Fruit fly (Drosophila melanogaster): ENCODE measurements around the gene Ir94c.

The Ir94c gene

DNA sequence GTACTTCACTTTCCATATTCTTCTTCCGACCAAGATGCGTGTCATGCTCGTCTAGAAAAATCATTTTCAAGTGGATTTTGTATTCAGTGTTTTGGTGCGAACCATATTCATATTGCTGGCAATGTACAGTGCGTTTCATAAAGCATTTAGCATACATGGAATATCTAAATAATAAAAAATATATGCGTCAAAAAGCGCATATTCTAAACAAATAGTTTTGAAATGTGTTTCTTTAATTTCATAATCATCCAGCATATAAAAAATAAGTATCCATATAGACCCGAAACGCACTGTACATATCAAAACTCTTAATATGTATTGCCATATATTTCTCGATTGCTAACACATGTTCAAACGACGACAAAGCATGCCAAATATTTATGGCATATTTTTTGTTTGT, 2.0 kb upstream of the Ir94c start (continued):
- TF ChIP-seq Sry-δ (GFP tag; optimal IDR thresholded peaks at IDR 0.05) (no peak), usp (GFP tag; optimal IDR thresholded peaks at IDR 0.05) (no peak), Mrtf (GFP tag; IDR thresholded peaks at IDR 0.05) (peak; percentile 60; the same call in 1 of the 3 replicates), sug (tag; optimal IDR thresholded peaks at IDR 0.05) (no peak), CG10462 (GFP tag; optimal IDR thresholded peaks at IDR 0.05) (no peak), sr (GFP tag; IDR thresholded peaks at IDR 0.05) (no peak), CG3281 (GFP tag; optimal IDR thresholded peaks at IDR 0.05) (peak; percentile 86), CG15073 (GFP tag; optimal IDR thresholded peaks at IDR 0.05) (no peak), CG11504 (tag; optimal IDR thresholded peaks at IDR 0.05) (peak; percentile 72), CG33557 (GFP tag; optimal IDR thresholded peaks at IDR 0.05) (no peak), CG17912 (GFP tag; optimal IDR thresholded peaks at IDR 0.05) (no peak), Dad (GFP tag; optimal IDR thresholded peaks at IDR 0.05) (no peak), Nf-YA (GFP tag; IDR thresholded peaks at IDR 0.05) (peak; percentile 26; the same call in 1 of the 2 replicates), Doc3 (GFP tag; IDR thresholded peaks at IDR 0.05; ENCODE audit: partially characterized antibody) (no peak), Xrp1 (GFP tag; IDR thresholded peaks at IDR 0.05) (peak; percentile 54), B-H1 (GFP tag; IDR thresholded peaks at IDR 0.05) (no peak; the same call in 2 of the 3 replicates), fd102C (GFP tag; optimal IDR thresholded peaks at IDR 0.05) (no peak), dmrt11E (tag; optimal IDR thresholded peaks at IDR 0.05) (no peak), CG12104 (GFP tag; optimal IDR thresholded peaks at IDR 0.05) (peak; percentile 25), slou (GFP tag; optimal IDR thresholded peaks at IDR 0.05) (no peak), CG10543 (GFP tag; optimal IDR thresholded peaks at IDR 0.05) (peak; percentile 24), YL-1 (GFP tag; optimal IDR thresholded peaks at IDR 0.05) (no peak), zfh2 (GFP tag; optimal IDR thresholded peaks at IDR 0.05) (peak; percentile 26), ewg (GFP tag; optimal IDR thresholded peaks at IDR 0.05) (no peak), CG6813 (GFP tag; optimal IDR thresholded peaks at IDR 0.05) (peak; percentile 46), salm (tag; optimal IDR thresholded peaks at IDR 0.05) (no peak), CG11695 (GFP tag; IDR thresholded peaks at IDR 0.05) (peak; percentile 88), CG4854 (GFP tag; optimal IDR thresholded peaks at IDR 0.05) (peak; percentile 15), MTF-1 (GFP tag; optimal IDR thresholded peaks at IDR 0.05; ENCODE audit: borderline replicate concordance) (no peak), Sin3A (optimal IDR thresholded peaks at IDR 0.05) (no peak), CG2120 (GFP tag; optimal IDR thresholded peaks at IDR 0.05) (peak; percentile 71), run (tag; optimal IDR thresholded peaks at IDR 0.05) (no peak), NfI (GFP tag; optimal IDR thresholded peaks at IDR 0.05) (peak; percentile 44), CG1233 (GFP tag; optimal IDR thresholded peaks at IDR 0.05) (no peak), CG1647 (GFP tag; optimal IDR thresholded peaks at IDR 0.05) (no peak), tap (tag; optimal IDR thresholded peaks at IDR 0.05) (peak; percentile 54), CG10274 (GFP tag; optimal IDR thresholded peaks at IDR 0.05) (peak; percentile 37), CG8089 (GFP tag; optimal IDR thresholded peaks at IDR 0.05) (no peak), CoRest (tag; optimal IDR thresholded peaks at IDR 0.05) (peak; percentile 65), tio (GFP tag; optimal IDR thresholded peaks at IDR 0.05) (no peak), Hr39 (optimal IDR thresholded peaks at IDR 0.05) (no peak), Hr3 (GFP tag; optimal IDR thresholded peaks at IDR 0.05) (peak; percentile 19), CG12236 (GFP tag; optimal IDR thresholded peaks at IDR 0.05) (no peak), Taf1 (GFP tag; IDR thresholded peaks at IDR 0.05) (peak; percentile 62), chm (GFP tag; IDR thresholded peaks at IDR 0.05) (peak; percentile 81), hbn (GFP tag; IDR thresholded peaks at IDR 0.05; ENCODE audit: partially characterized antibody) (no peak), CG4404 (GFP tag; IDR thresholded peaks at IDR 0.05) (peak; percentile 52), wdn (GFP tag; IDR thresholded peaks at IDR 0.05) (no peak; the same call in 1 of the 2 replicates), seq (GFP tag; IDR thresholded peaks at IDR 0.05) (peak; percentile 24; the same call in 1 of the 2 replicates), ranshi (GFP tag; IDR thresholded peaks at IDR 0.05) (peak; percentile 61; the same call in 1 of the 2 replicates), lbe (GFP tag; optimal IDR thresholded peaks at IDR 0.05) (no peak), HLH3B (GFP tag; IDR thresholded peaks at IDR 0.05) (peak; percentile 66)

All from whole organism, embryonic.